Worm (Caenorhabditis elegans): ENCODE data around the gene F36H9.4.
A peak's percentile ranks its signal among the peaks of the same experiment; 100 is the strongest.

Gene F36H9.4

ce11 chrV:1804034-1804542 lies 25.1 kb upstream of the F36H9.4 start:
- no peak for TF ChIP-seq T26A5.8 (tag; optimal IDR thresholded peaks at IDR 0.05)
- TF ChIP-seq B0261.1 (tag; optimal IDR thresholded peaks at IDR 0.05), result no peak
- TF ChIP-seq repo-1 (tag; optimal IDR thresholded peaks at IDR 0.05), result peak; percentile 5
- no peak for TF ChIP-seq mcd-1 (GFP tag; IDR thresholded peaks at IDR 0.05)
- TF ChIP-seq lin-35 (GFP tag; optimal IDR thresholded peaks at IDR 0.05), result no peak
- no peak for TF ChIP-seq ztf-6 (GFP tag; IDR thresholded peaks at IDR 0.05)
- no peak for TF ChIP-seq ztf-26 (tag; optimal IDR thresholded peaks at IDR 0.05)
- TF ChIP-seq chd-7 (tag; optimal IDR thresholded peaks at IDR 0.05), result no peak
- no peak for TF ChIP-seq akir-1 (GFP tag; optimal IDR thresholded peaks at IDR 0.05)
- no peak for TF ChIP-seq madf-3 (GFP tag; IDR thresholded peaks at IDR 0.05)
- TF ChIP-seq nfyb-1 (GFP tag; IDR thresholded peaks at IDR 0.05), result no peak
- TF ChIP-seq ama-1 (optimal IDR thresholded peaks at IDR 0.05), result peak; percentile 38
- TF ChIP-seq ama-1 (GFP tag; optimal IDR thresholded peaks at IDR 0.05), result no peak
- TF ChIP-seq tbp1 (GFP tag; optimal IDR thresholded peaks at IDR 0.05), result no peak
- no peak for TF ChIP-seq snpc-3.4 (tag; optimal IDR thresholded peaks at IDR 0.05)
- TF ChIP-seq F10E7.11 (tag; optimal IDR thresholded peaks at IDR 0.05), result no peak
- no peak for TF ChIP-seq bed-2 (GFP tag; IDR thresholded peaks at IDR 0.05)
- TF ChIP-seq nhr-80 (tag; optimal IDR thresholded peaks at IDR 0.05), result peak; percentile 5
- no peak for TF ChIP-seq hmg-1.2 (GFP tag; IDR thresholded peaks at IDR 0.05)

DNA sequence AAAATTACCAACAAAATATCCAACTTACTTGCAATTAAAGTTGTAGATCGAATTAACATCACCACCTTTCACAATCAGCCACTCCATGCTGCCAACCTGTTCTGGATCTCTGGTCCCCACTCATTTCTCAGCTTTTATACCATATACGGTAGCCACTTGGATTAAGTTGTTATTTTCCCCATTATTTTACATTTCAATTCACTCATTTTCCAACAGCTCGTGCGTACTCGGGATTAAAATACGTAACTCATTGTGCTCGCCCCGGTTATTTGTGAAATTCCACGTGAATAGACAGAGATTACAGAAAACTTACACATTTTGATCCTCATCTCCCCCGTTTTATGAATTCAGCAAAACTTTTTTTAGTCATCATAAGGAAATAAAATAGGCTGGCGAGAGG lies 24.0 kb upstream of the F36H9.4 start, which contains the start of gene srt-41:
Gene srt-41 (minus strand): TSS at position 101 of the 400 bp plus-strand sequence.
- no peak for TF ChIP-seq ztf-28 (GFP tag; IDR thresholded peaks at IDR 0.05)
- TF ChIP-seq F39B2.1 (GFP tag; IDR thresholded peaks at IDR 0.05), result no peak
- TF ChIP-seq madf-3 (GFP tag; IDR thresholded peaks at IDR 0.05), result no peak
- TF ChIP-seq C17E4.6 (GFP tag; IDR thresholded peaks at IDR 0.05), result no peak
- TF ChIP-seq rpc-1 (optimal IDR thresholded peaks at IDR 0.05), result no peak
- TF ChIP-seq rpc-1 (tag; optimal IDR thresholded peaks at IDR 0.05), result no peak
- no peak for TF ChIP-seq lin-40 (tag; optimal IDR thresholded peaks at IDR 0.05)
- no peak for TF ChIP-seq akir-1 (GFP tag; optimal IDR thresholded peaks at IDR 0.05)
- TF ChIP-seq Y53G8AR.9 (GFP tag; conservative IDR thresholded peaks at IDR 0.05), result no peak
- TF ChIP-seq ets-4 (GFP tag; optimal IDR thresholded peaks at IDR 0.05), result no peak
- TF ChIP-seq dox-1 (GFP tag; IDR thresholded peaks at IDR 0.05), result no peak
- no peak for TF ChIP-seq nfyb-1 (GFP tag; IDR thresholded peaks at IDR 0.05)
- TF ChIP-seq ztf-25 (GFP tag; IDR thresholded peaks at IDR 0.05), result no peak
- TF ChIP-seq nhr-120 (GFP tag; IDR thresholded peaks at IDR 0.05), result no peak
- TF ChIP-seq ceh-58 (GFP tag; IDR thresholded peaks at IDR 0.05), result no peak
- no peak for TF ChIP-seq F22D6.2 (tag; optimal IDR thresholded peaks at IDR 0.05)
- no peak for TF ChIP-seq nhr-90 (tag; optimal IDR thresholded peaks at IDR 0.05)

- TF ChIP-seq D2030.7 (GFP tag; IDR thresholded peaks at IDR 0.05) (peak; percentile 41; the same call in 1 of the 2 replicates), rpc-1 (optimal IDR thresholded peaks at IDR 0.05) (no peak), rpc-1 (tag; optimal IDR thresholded peaks at IDR 0.05) (peak; percentile 62), akir-1 (GFP tag; optimal IDR thresholded peaks at IDR 0.05) (no peak), atf-7 (tag; optimal IDR thresholded peaks at IDR 0.05) (no peak), efl-1 (GFP tag; optimal IDR thresholded peaks at IDR 0.05) (no peak), tbp1 (GFP tag; optimal IDR thresholded peaks at IDR 0.05) (peak; percentile 34)
Measured at ce11 chrV:1797900-1798299, 18.9 kb upstream of the F36H9.4 start, which contains the start of gene F36H9.10. TSS of gene F36H9.10 (plus strand) at chrV:1798200.

DNA sequence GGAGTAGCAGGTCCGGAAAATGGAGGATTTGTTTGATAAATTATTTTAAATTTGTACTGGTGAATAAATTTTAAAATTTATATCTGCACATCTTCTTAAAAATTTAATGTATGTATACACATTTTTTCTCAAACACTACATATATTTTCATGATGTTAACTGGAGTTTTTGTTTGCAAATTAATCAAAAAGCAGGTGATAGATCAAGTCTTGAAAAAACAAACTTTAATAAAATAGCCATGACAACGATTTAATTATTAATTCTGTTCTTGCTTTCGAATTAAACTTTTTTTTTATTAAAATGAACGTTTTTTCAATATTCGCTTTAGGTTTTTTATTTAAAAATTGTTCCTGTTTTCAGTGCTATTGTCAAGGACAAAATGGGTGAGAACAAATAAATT lies 15.2 kb upstream of the F36H9.4 start, which contains the start of gene F36H9.1:
Gene F36H9.1 (plus strand): TSS at position 301 of the 400 bp plus-strand sequence.
- TF ChIP-seq cebp-1 (GFP tag; IDR thresholded peaks at IDR 0.05) (no peak), cebp-1 (tag; optimal IDR thresholded peaks at IDR 0.05) (no peak), unc-130 (GFP tag; optimal IDR thresholded peaks at IDR 0.05) (no peak), nhr-90 (tag; optimal IDR thresholded peaks at IDR 0.05) (no peak), ztf-26 (tag; optimal IDR thresholded peaks at IDR 0.05) (no peak), F57A8.1 (GFP tag; optimal IDR thresholded peaks at IDR 0.05) (no peak), unc-62 (GFP tag; optimal IDR thresholded peaks at IDR 0.05) (no peak), B0336.3 (GFP tag; IDR thresholded peaks at IDR 0.05) (no peak), hrde-1 (tag; optimal IDR thresholded peaks at IDR 0.05; ENCODE audit: borderline replicate concordance) (no peak), egl-44 (GFP tag; IDR thresholded peaks at IDR 0.05) (no peak), snpc-1.1 (tag; optimal IDR thresholded peaks at IDR 0.05; ENCODE audit: insufficient read depth) (no peak), die-1 (tag; optimal IDR thresholded peaks at IDR 0.05) (no peak), egrh-3 (GFP tag; IDR thresholded peaks at IDR 0.05) (no peak)

All from whole organism, young adult.